Fruit fly (Drosophila melanogaster): Measurements from ENCODE around the gene Xrcc2.

dm6 chrX:18522395-18523104 is 22.6 kb downstream of the Xrcc2 start, which contains the start of gene CG6481:
- no peak for TF ChIP-seq ttk (optimal IDR thresholded peaks at IDR 0.05)
- no peak for TF ChIP-seq Sin3A (optimal IDR thresholded peaks at IDR 0.05)
- TF ChIP-seq psq (optimal IDR thresholded peaks at IDR 0.05): no peak
- no peak for TF ChIP-seq insv (optimal IDR thresholded peaks at IDR 0.05)
- no peak for TF ChIP-seq h (optimal IDR thresholded peaks at IDR 0.05)
